Fruit fly (Drosophila melanogaster) whole organism, embryonic: ENCODE measurements around the gene Pde11.
A peak's percentile ranks its signal among the peaks of the same experiment; 100 is the strongest.

Source experiments
- CG11696 ChIP-seq: fragments of 200-800 bp; sonication (Bioruptor generic); IDR thresholded peaks from 2 replicates; pipeline ENCODE4 v1.3.6; 2022; ENCODE audit warnings: missing biosample characterization, missing genetic modification characterization
- CG11723 ChIP-seq: fragments of 200-800 bp; sonication (Bioruptor generic); optimal IDR thresholded peaks from 2 replicates; lab custom pipeline; 2017; ENCODE audit warnings: missing biosample characterization, mild to moderate bottlenecking, missing genetic modification characterization
- CG12155 ChIP-seq: fragments of 200-800 bp; sonication (Bioruptor generic); optimal IDR thresholded peaks from 3 replicates; lab custom pipeline; 2016; ENCODE audit warnings: missing biosample characterization, missing genetic modification characterization
- CG1233 ChIP-seq: fragments of 200-800 bp; sonication (Bioruptor generic); optimal IDR thresholded peaks from 4 replicates; lab custom pipeline; 2018; ENCODE audit warnings: missing biosample characterization, mild to moderate bottlenecking, missing genetic modification characterization
- CG14441 ChIP-seq: fragments of 200-800 bp; sonication (Bioruptor generic); IDR thresholded peaks from 2 replicates; pipeline ENCODE4 v1.3.6; 2022; ENCODE audit warnings: missing biosample characterization, missing genetic modification characterization
- CG14710 ChIP-seq: fragments of 200-800 bp; sonication (Bioruptor generic); optimal IDR thresholded peaks from 3 replicates; lab custom pipeline; 2019; ENCODE audit warnings: missing biosample characterization, mild to moderate bottlenecking, missing genetic modification characterization, moderate library complexity
- CG15269 ChIP-seq: fragments of 200-800 bp; sonication (Bioruptor generic); optimal IDR thresholded peaks from 2 replicates; lab custom pipeline; 2018; ENCODE audit warnings: missing biosample characterization, mild to moderate bottlenecking, missing genetic modification characterization, moderate library complexity
- CG1603 ChIP-seq: fragments of 200-800 bp; sonication (Bioruptor generic); optimal IDR thresholded peaks from 2 replicates; lab custom pipeline; 2019; ENCODE audit warnings: missing biosample characterization, mild to moderate bottlenecking, missing genetic modification characterization, moderate library complexity
- CG16863 ChIP-seq: fragments of 200-800 bp; sonication (Bioruptor generic); optimal IDR thresholded peaks from 3 replicates; lab custom pipeline; 2016; ENCODE audit warnings: missing biosample characterization, missing genetic modification characterization
- CG1832 ChIP-seq: fragments of 200-800 bp; sonication (Bioruptor generic); optimal IDR thresholded peaks from 2 replicates; lab custom pipeline; 2017; ENCODE audit warnings: missing biosample characterization, mild to moderate bottlenecking, missing genetic modification characterization, inconsistent platforms
- CG18619 ChIP-seq: fragments of 200-800 bp; sonication (Bioruptor generic); optimal IDR thresholded peaks from 3 replicates; lab custom pipeline; 2017; ENCODE audit warnings: missing biosample characterization, mild to moderate bottlenecking, missing genetic modification characterization
- CG2875 ChIP-seq: fragments of 200-800 bp; sonication (Bioruptor generic); optimal IDR thresholded peaks from 2 replicates; lab custom pipeline; 2017; ENCODE audit warnings: missing biosample characterization, mild to moderate bottlenecking, missing genetic modification characterization, missing genetic modification reagents
- CG33557 ChIP-seq: fragments of 200-800 bp; sonication (Bioruptor generic); optimal IDR thresholded peaks from 2 replicates; lab custom pipeline; 2019; ENCODE audit warnings: missing biosample characterization, mild to moderate bottlenecking, missing genetic modification characterization, moderate library complexity
- CG4424 ChIP-seq: fragments of 200-800 bp; sonication (Bioruptor generic); optimal IDR thresholded peaks from 3 replicates; lab custom pipeline; 2016; ENCODE audit warnings: missing biosample characterization, missing genetic modification characterization
- CG4617 ChIP-seq: fragments of 200-800 bp; sonication (Bioruptor generic); optimal IDR thresholded peaks from 3 replicates; lab custom pipeline; 2016; ENCODE audit warnings: missing biosample characterization, missing genetic modification characterization, borderline replicate concordance
- CG4730 ChIP-seq: fragments of 200-800 bp; sonication (Bioruptor generic); IDR thresholded peaks from 2 replicates; pipeline ENCODE4 v1.3.6; 2022; ENCODE audit warnings: missing biosample characterization, missing genetic modification characterization
- CG8089 ChIP-seq: fragments of 200-800 bp; sonication (Bioruptor generic); optimal IDR thresholded peaks from 3 replicates; lab custom pipeline; 2016; ENCODE audit warnings: missing biosample characterization, missing genetic modification characterization
- D19B ChIP-seq: fragments of 200-800 bp; sonication (Bioruptor generic); optimal IDR thresholded peaks from 2 replicates; lab custom pipeline; 2017; ENCODE audit warnings: missing biosample characterization, mild to moderate bottlenecking, missing genetic modification characterization
- GATAe ChIP-seq: fragments of 200-800 bp; sonication (Bioruptor generic); conservative IDR thresholded peaks from 2 replicates; pipeline ENCODE4 v1.3.6; 2022; ENCODE audit warnings: missing biosample characterization, missing genetic modification characterization
- HHEX ChIP-seq: fragments of 200-800 bp; sonication (Bioruptor generic); optimal IDR thresholded peaks from 3 replicates; lab custom pipeline; 2017; ENCODE audit warnings: missing biosample characterization, mild to moderate bottlenecking, missing genetic modification characterization, missing genetic modification reagents
- Lim3 ChIP-seq: fragments of 200-800 bp; sonication (Bioruptor generic); IDR thresholded peaks from 2 replicates; pipeline ENCODE4 v1.3.6; 2022; ENCODE audit warnings: missing biosample characterization, missing genetic modification characterization
- NFAT ChIP-seq: fragments of 200-800 bp; sonication (Bioruptor generic); IDR thresholded peaks from 2 replicates; pipeline ENCODE4 v1.3.6; 2022; ENCODE audit warnings: missing biosample characterization, missing genetic modification characterization
- Oaz ChIP-seq: fragments of 200-800 bp; sonication (Bioruptor generic); IDR thresholded peaks from 2 replicates; pipeline ENCODE4 v1.3.6; 2022; ENCODE audit warnings: missing biosample characterization, missing genetic modification characterization
- Pdp1 ChIP-seq, 2 experiments: fragments of 200-800 bp; sonication (Bioruptor generic); optimal IDR thresholded peaks; 3 replicates each; lab custom pipeline; 2016; ENCODE audit warnings: missing biosample characterization in 2 of 2, missing genetic modification characterization in 2 of 2, mild to moderate bottlenecking in 1 of 2, moderate library complexity in 1 of 2
- Ravus ChIP-seq: fragments of 200-800 bp; sonication (Bioruptor generic); IDR thresholded peaks from 2 replicates; pipeline ENCODE4 v1.3.6; 2022; ENCODE audit warnings: missing biosample characterization, missing genetic modification characterization
- Ssrp ChIP-seq: fragments of 200-800 bp; sonication (Bioruptor generic); optimal IDR thresholded peaks from 2 replicates; lab custom pipeline; 2018; ENCODE audit warnings: missing biosample characterization, mild to moderate bottlenecking, missing genetic modification characterization, moderate library complexity
- al ChIP-seq: fragments of 200-800 bp; sonication (Bioruptor generic); IDR thresholded peaks from 2 replicates; pipeline ENCODE4 v1.3.6; 2022; ENCODE audit warnings: missing biosample characterization, missing genetic modification characterization
- amos ChIP-seq: fragments of 200-800 bp; sonication (Bioruptor generic); IDR thresholded peaks from 2 replicates; pipeline ENCODE4 v1.3.6; 2022; ENCODE audit warnings: missing biosample characterization, missing genetic modification characterization; ENCODE audit not compliant: partially characterized antibody
- ase ChIP-seq: fragments of 200-800 bp; sonication (Bioruptor generic); IDR thresholded peaks from 3 replicates; pipeline ENCODE4 v1.3.6; 2022; ENCODE audit warnings: missing biosample characterization, missing genetic modification characterization
- bowl ChIP-seq: fragments of 200-800 bp; sonication (Bioruptor generic); IDR thresholded peaks from 2 replicates; pipeline ENCODE4 v1.3.6; 2022; ENCODE audit warnings: missing biosample characterization, missing genetic modification characterization
- btn ChIP-seq: fragments of 200-800 bp; sonication (Bioruptor generic); optimal IDR thresholded peaks from 2 replicates; lab custom pipeline; 2016; ENCODE audit warnings: missing biosample characterization, missing genetic modification characterization
- cas ChIP-seq: fragments of 200-800 bp; sonication (Bioruptor generic); IDR thresholded peaks from 2 replicates; pipeline ENCODE4 v1.3.6; 2022; ENCODE audit warnings: missing biosample characterization, missing genetic modification characterization
- corto ChIP-seq: fragments of 200-800 bp; sonication (Bioruptor generic); optimal IDR thresholded peaks from 2 replicates; lab custom pipeline; 2016; ENCODE audit warnings: missing biosample characterization, mild to moderate bottlenecking, missing genetic modification characterization, moderate library complexity
- da ChIP-seq: fragments of 200-800 bp; sonication (Bioruptor generic); optimal IDR thresholded peaks from 2 replicates; lab custom pipeline; 2016; ENCODE audit warnings: missing biosample characterization, missing genetic modification characterization
- danr ChIP-seq: fragments of 200-800 bp; sonication (Bioruptor generic); IDR thresholded peaks from 2 replicates; pipeline ENCODE4 v1.3.6; 2022; ENCODE audit warnings: missing biosample characterization, missing genetic modification characterization
- gfzf ChIP-seq: fragments of 200-800 bp; sonication (Bioruptor generic); optimal IDR thresholded peaks from 2 replicates; lab custom pipeline; 2016; ENCODE audit warnings: missing biosample characterization, mild to moderate bottlenecking, missing genetic modification characterization, moderate library complexity
- her ChIP-seq: fragments of 200-800 bp; sonication (Bioruptor generic); optimal IDR thresholded peaks from 2 replicates; lab custom pipeline; 2016; ENCODE audit warnings: missing biosample characterization, missing genetic modification characterization
- knrl ChIP-seq: fragments of 200-800 bp; sonication (Bioruptor generic); IDR thresholded peaks from 3 replicates; pipeline ENCODE4 v1.3.6; 2022; ENCODE audit warnings: missing biosample characterization, missing genetic modification characterization; ENCODE audit not compliant: partially characterized antibody
- lov ChIP-seq, 2 experiments: fragments of 200-800 bp in 1 of 2; fragments of >200 bp in 1 of 2; sonication (Bioruptor generic) in 1 of 2; IDR thresholded peaks in 1 of 2; optimal IDR thresholded peaks in 1 of 2; 2 replicates in 1 of 2; 3 replicates in 1 of 2; pipeline versions ENCODE4 v1.3.6 to Lab custom; 2017 to 2022; ENCODE audit warnings: missing biosample characterization in 1 of 2, missing genetic modification characterization in 1 of 2
- mam ChIP-seq: fragments of 200-800 bp; sonication (Bioruptor generic); optimal IDR thresholded peaks from 3 replicates; lab custom pipeline; 2016; ENCODE audit warnings: missing biosample characterization, missing genetic modification characterization
- odd ChIP-seq: fragments of 200-800 bp; sonication (Bioruptor generic); optimal IDR thresholded peaks from 2 replicates; lab custom pipeline; 2017; ENCODE audit warnings: missing biosample characterization, mild to moderate bottlenecking, missing genetic modification characterization
- onecut ChIP-seq: fragments of 200-800 bp; sonication (Bioruptor generic); IDR thresholded peaks from 2 replicates; pipeline ENCODE4 v1.3.6; 2022; ENCODE audit warnings: missing biosample characterization, missing genetic modification characterization
- pho ChIP-seq: fragments of 200-800 bp; sonication (Bioruptor generic); optimal IDR thresholded peaks from 2 replicates; lab custom pipeline; 2016; ENCODE audit warnings: missing biosample characterization, missing genetic modification characterization
- shn ChIP-seq: fragments of 200-800 bp; sonication (Bioruptor generic); optimal IDR thresholded peaks from 3 replicates; lab custom pipeline; 2016; ENCODE audit warnings: missing biosample characterization, missing genetic modification characterization
- sima ChIP-seq: fragments of 200-800 bp; sonication (Bioruptor generic); optimal IDR thresholded peaks from 2 replicates; lab custom pipeline; 2016; ENCODE audit warnings: missing biosample characterization, missing genetic modification characterization
- stc ChIP-seq: fragments of 200-800 bp; sonication (Bioruptor generic); IDR thresholded peaks from 2 replicates; pipeline ENCODE4 v1.3.6; 2022; ENCODE audit warnings: missing biosample characterization, missing genetic modification characterization
- wdn ChIP-seq: fragments of 200-800 bp; sonication (Bioruptor generic); IDR thresholded peaks from 2 replicates; pipeline ENCODE4 v1.3.6; 2022; ENCODE audit warnings: missing biosample characterization, missing genetic modification characterization
- wek ChIP-seq: fragments of 200-800 bp; sonication (Bioruptor generic); optimal IDR thresholded peaks from 3 replicates; lab custom pipeline; 2018; ENCODE audit warnings: missing biosample characterization, mild to moderate bottlenecking, missing genetic modification characterization, moderate library complexity

The Pde11 gene

dm6 chr2L:18621357-18622211, 31.4 kb upstream of the Pde11 start (continued):
- TF ChIP-seq CG18619 (GFP tag; lab: Kevin White, UChicago) (peak; percentile 65), amos (no peak), corto (GFP tag; lab: Kevin White, UChicago) (peak; percentile 71), stc (peak; percentile 48; the same call in 1 of the 2 replicates), NFAT (GFP tag; lab: Robert Waterston, UW) (peak; percentile 10; the same call in 1 of the 2 replicates), CG15269 (tag; lab: Kevin White, UChicago) (peak; percentile 86), mam (GFP tag; lab: Kevin White, UChicago) (peak; percentile 57), CG16863 (GFP tag; lab: Kevin White, UChicago) (peak; percentile 61), CG4617 (GFP tag; lab: Kevin White, UChicago) (no peak), cas (GFP tag; lab: Robert Waterston, UW) (peak; percentile 62; the same call in 1 of the 2 replicates), lov (optimal IDR thresholded peaks at IDR 0.05; lab: Kevin White, UChicago) (no peak), lov (GFP tag; IDR thresholded peaks at IDR 0.05; lab: Robert Waterston, UW) (no peak), onecut (GFP tag; lab: Robert Waterston, UW) (no peak), shn (peak; percentile 30), CG33557 (GFP tag; lab: Kevin White, UChicago) (peak; percentile 49), pho (GFP tag; lab: Kevin White, UChicago) (peak; percentile 80), ase (GFP tag; lab: Robert Waterston, UW) (peak; percentile 55; the same call in 2 of the 3 replicates), D19B (peak; percentile 63), CG1233 (peak; percentile 76), GATAe (peak; percentile 88), CG8089 (no peak), CG11696 (peak; percentile 47; the same call in 1 of the 2 replicates), CG1603 (tag; lab: Kevin White, UChicago) (peak; percentile 10), CG4424 (GFP tag; lab: Kevin White, UChicago) (peak; percentile 81), bowl (GFP tag; lab: Robert Waterston, UW) (no peak), Ravus (GFP tag; lab: Robert Waterston, UW) (peak; percentile 9; the same call in 1 of the 2 replicates), Oaz (GFP tag; lab: Robert Waterston, UW) (peak; percentile 67; the same call in 1 of the 2 replicates), wdn (GFP tag; lab: Robert Waterston, UW) (peak; percentile 80), Ssrp (tag; lab: Kevin White, UChicago) (peak; percentile 75), btn (GFP tag; lab: Kevin White, UChicago) (peak; percentile 18), CG11723 (GFP tag; lab: Kevin White, UChicago) (peak; percentile 44), wek (peak; percentile 6), CG1832 (GFP tag; lab: Kevin White, UChicago) (no peak), CG2875 (peak; percentile 32), knrl (no peak), CG14710 (tag; lab: Kevin White, UChicago) (peak; percentile 79), al (GFP tag; lab: Robert Waterston, UW) (peak; percentile 57), CG12155 (GFP tag; lab: Kevin White, UChicago) (peak; percentile 71), HHEX (GFP tag; lab: Kevin White, UChicago) (peak; percentile 70), Lim3 (GFP tag; lab: Robert Waterston, UW) (peak; percentile 48; the same call in 1 of the 2 replicates), her (GFP tag; lab: Kevin White, UChicago) (no peak), Pdp1 (GFP tag; optimal IDR thresholded peaks at IDR 0.05; lab: Kevin White, UChicago) (peak; percentile 6 to 69), gfzf (GFP tag; lab: Kevin White, UChicago) (no peak), CG4730 (GFP tag; lab: Robert Waterston, UW) (peak; percentile 53; the same call in 1 of the 2 replicates), danr (GFP tag; lab: Robert Waterston, UW) (no peak), odd (GFP tag; lab: Kevin White, UChicago) (peak; percentile 54), CG14441 (GFP tag; lab: Robert Waterston, UW) (peak; percentile 76), da (no peak), sima (GFP tag; lab: Kevin White, UChicago) (no peak)
